Worm (Caenorhabditis elegans): ENCODE measurements around the gene ZK380.4.
A peak's percentile ranks its signal among the peaks of the same experiment; 100 is the strongest.

ZK380.4 gene

DNA sequence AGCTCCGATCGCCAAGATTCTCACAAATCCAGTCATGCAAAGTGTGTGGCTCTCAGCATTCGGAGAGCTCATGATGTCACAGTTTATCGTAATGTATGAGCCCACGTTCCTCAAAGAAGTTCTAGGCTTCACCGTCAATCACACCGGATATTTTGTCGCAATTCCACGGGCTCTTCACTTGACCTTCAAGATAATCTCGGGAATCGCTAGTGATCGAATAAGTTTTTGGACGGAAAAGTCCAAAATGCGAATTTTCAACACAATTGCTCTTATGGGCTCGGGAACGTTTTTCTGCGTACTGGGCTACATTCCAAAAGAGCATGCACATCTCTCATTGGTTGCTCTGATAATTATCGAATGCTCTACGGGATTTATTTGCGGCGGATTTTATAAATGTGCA, 28.7 kb downstream of the ZK380.4 start:
- TF ChIP-seq ztf-11 (tag; optimal IDR thresholded peaks at IDR 0.05) (no peak), ham-2 (GFP tag; optimal IDR thresholded peaks at IDR 0.05) (no peak), elt-3 (tag; optimal IDR thresholded peaks at IDR 0.05) (no peak), hlh-1 (tag; optimal IDR thresholded peaks at IDR 0.05) (no peak), zip-8 (tag; optimal IDR thresholded peaks at IDR 0.05) (no peak), bed-3 (GFP tag; optimal IDR thresholded peaks at IDR 0.05) (no peak), unc-120 (tag; optimal IDR thresholded peaks at IDR 0.05; ENCODE audit: poor library complexity, severe bottlenecking) (no peak), snpc-4 (tag; optimal IDR thresholded peaks at IDR 0.05) (no peak), mep-1 (tag; optimal IDR thresholded peaks at IDR 0.05) (no peak), ces-1 (GFP tag; optimal IDR thresholded peaks at IDR 0.05) (no peak), unc-39 (tag; optimal IDR thresholded peaks at IDR 0.05) (no peak), flh-1 (GFP tag; optimal IDR thresholded peaks at IDR 0.05) (no peak), nhr-28 (tag; optimal IDR thresholded peaks at IDR 0.05) (no peak), blmp-1 (tag; optimal IDR thresholded peaks at IDR 0.05) (no peak), sptf-1 (tag; optimal IDR thresholded peaks at IDR 0.05) (no peak), lsy-2 (tag; optimal IDR thresholded peaks at IDR 0.05) (no peak), M03D4.4 (tag; optimal IDR thresholded peaks at IDR 0.05) (no peak), nhr-76 (tag; optimal IDR thresholded peaks at IDR 0.05) (no peak), tbx-8 (GFP tag; optimal IDR thresholded peaks at IDR 0.05) (no peak)

DNA sequence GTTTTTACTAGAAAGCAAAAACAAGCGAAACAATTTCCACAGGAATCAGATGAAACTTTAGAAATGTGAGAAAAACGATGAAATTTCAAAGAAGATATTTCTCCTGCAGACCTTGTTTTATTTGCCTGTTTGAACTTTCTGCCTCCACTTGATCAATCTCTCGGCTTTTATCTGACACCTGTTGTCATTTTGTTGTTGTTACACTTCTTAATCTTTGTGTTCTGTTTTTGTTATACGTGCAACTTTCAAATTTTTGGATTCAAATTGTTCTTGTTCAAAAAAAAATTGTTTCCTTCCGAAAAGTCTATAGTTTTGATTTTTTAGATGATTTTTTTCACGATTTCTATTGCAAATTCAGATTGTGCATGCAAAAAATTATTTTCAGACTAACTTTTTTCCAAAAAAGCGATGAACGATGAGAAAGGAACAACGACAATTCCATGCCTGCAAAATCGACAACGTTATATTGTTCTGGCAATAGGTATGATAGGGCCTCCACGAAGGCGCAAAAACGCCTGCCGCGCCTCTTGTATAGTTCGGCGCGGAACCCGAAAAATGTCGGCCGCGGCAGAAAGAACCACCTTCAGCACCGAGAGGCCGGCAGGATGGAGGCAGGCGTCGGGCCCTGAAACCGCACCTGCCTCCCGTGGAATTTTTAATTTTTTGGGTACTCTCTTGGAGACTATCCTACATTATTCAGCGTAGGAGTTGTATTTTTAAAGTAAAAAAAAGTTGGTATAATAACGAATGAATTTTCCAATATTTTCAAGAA, 30.9 kb downstream of the ZK380.4 start, which contains the start of gene H11E01.2:
Gene H11E01.2 (plus strand): TSS at position 380 of the 772 bp plus-strand sequence.
- no peak for TF ChIP-seq elt-3 (tag; optimal IDR thresholded peaks at IDR 0.05)
- no peak for TF ChIP-seq tbx-8 (GFP tag; optimal IDR thresholded peaks at IDR 0.05)
- peak; percentile 40 for TF ChIP-seq hlh-1 (tag; optimal IDR thresholded peaks at IDR 0.05)
- no peak for TF ChIP-seq unc-62 (GFP tag; optimal IDR thresholded peaks at IDR 0.05)

DNA sequence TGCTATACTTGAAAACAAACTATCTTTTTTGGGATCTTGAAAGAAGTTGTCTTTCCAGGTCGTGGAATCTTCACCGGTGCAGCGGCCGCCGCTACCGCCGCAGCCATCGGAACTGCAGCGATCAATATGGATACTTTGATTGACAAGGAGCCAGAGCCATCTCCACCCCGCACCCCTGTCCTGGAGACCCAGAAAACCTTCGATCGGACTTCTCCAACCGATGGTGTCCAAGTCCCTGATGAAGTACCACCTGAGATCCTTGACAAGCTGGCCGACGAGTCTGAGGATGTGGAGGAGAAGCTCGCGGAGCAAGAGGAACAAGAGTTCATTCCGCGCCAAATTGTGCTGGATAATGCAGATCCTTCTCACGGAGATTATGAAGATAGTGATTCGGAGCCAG, 37.9 kb downstream of the ZK380.4 start:
- TF ChIP-seq sptf-1 (tag; optimal IDR thresholded peaks at IDR 0.05) (no peak), cnd-1 (tag; optimal IDR thresholded peaks at IDR 0.05) (no peak), hlh-1 (tag; optimal IDR thresholded peaks at IDR 0.05) (no peak), mep-1 (tag; optimal IDR thresholded peaks at IDR 0.05) (no peak), elt-3 (tag; optimal IDR thresholded peaks at IDR 0.05) (no peak), M03D4.4 (tag; optimal IDR thresholded peaks at IDR 0.05) (no peak), snpc-4 (tag; optimal IDR thresholded peaks at IDR 0.05) (no peak), zip-8 (tag; optimal IDR thresholded peaks at IDR 0.05) (no peak), ztf-11 (tag; optimal IDR thresholded peaks at IDR 0.05) (no peak), unc-39 (tag; optimal IDR thresholded peaks at IDR 0.05) (no peak), lin-32 (GFP tag; optimal IDR thresholded peaks at IDR 0.05) (no peak), mab-5 (tag; optimal IDR thresholded peaks at IDR 0.05) (no peak), lin-13 (tag; optimal IDR thresholded peaks at IDR 0.05) (no peak), unc-120 (tag; optimal IDR thresholded peaks at IDR 0.05; ENCODE audit: poor library complexity, severe bottlenecking) (no peak), ceh-83 (GFP tag; optimal IDR thresholded peaks at IDR 0.05) (no peak), tbx-8 (GFP tag; optimal IDR thresholded peaks at IDR 0.05) (no peak), unc-62 (GFP tag; optimal IDR thresholded peaks at IDR 0.05) (no peak), mls-2 (tag; optimal IDR thresholded peaks at IDR 0.05) (no peak)

DNA sequence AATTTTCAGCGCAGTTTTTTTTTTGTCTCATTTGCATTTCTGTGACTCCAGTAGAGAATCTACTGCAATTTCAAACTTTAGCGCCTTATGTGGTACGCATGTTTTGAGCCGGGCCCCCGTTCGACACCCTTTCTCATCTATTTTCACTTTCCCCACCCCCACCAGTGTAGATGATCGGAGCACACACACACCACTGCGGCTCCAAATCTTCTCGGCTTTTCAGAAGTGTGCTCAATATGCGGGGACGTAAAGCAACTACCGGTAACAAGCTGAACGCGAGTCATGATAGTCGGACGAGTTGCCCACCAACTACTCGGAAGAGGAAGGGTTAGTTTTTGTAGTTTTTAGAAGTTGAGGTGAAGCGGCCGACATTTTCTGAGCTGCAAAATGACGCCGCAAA, 38.8 kb downstream of the ZK380.4 start:
- TF ChIP-seq nhr-2 (tag; optimal IDR thresholded peaks at IDR 0.05) (no peak), lin-13 (tag; optimal IDR thresholded peaks at IDR 0.05) (no peak), bed-3 (GFP tag; optimal IDR thresholded peaks at IDR 0.05) (no peak), lsy-2 (tag; optimal IDR thresholded peaks at IDR 0.05) (no peak), elt-1 (tag; optimal IDR thresholded peaks at IDR 0.05; ENCODE audit: borderline replicate concordance, insufficient read depth) (no peak), mep-1 (tag; optimal IDR thresholded peaks at IDR 0.05) (no peak), sem-2 (GFP tag; optimal IDR thresholded peaks at IDR 0.05) (no peak), ztf-11 (tag; optimal IDR thresholded peaks at IDR 0.05) (no peak), mab-5 (tag; optimal IDR thresholded peaks at IDR 0.05) (no peak), blmp-1 (tag; optimal IDR thresholded peaks at IDR 0.05) (no peak), ceh-83 (GFP tag; optimal IDR thresholded peaks at IDR 0.05) (no peak), flh-1 (GFP tag; optimal IDR thresholded peaks at IDR 0.05) (no peak), unc-62 (GFP tag; optimal IDR thresholded peaks at IDR 0.05) (no peak), nhr-28 (tag; optimal IDR thresholded peaks at IDR 0.05) (no peak), unc-120 (tag; optimal IDR thresholded peaks at IDR 0.05; ENCODE audit: poor library complexity, severe bottlenecking) (no peak)

DNA sequence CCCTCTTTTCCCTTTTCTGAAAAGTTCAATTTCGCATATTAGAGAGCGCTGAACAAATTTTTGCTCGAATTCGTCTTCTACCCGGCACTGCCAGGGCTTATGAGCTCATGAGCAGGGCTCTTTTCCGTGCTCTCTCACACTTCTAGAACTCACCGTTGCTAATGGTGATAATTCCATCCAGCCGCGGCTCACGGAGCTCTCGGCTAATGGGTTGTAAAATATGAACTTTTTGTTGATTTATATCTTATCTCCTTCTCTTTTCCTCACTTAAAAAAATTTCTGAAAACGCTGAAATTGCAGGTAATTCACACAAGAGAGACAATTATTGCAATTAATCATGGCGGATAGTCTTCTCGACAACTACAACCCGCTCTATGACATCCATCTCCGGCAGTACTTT, 47.2 kb downstream of the ZK380.4 start, which contains the start of gene H11E01.3:
Gene H11E01.3 (plus strand): TSS at position 301 of the 400 bp plus-strand sequence.
- TF ChIP-seq cnd-1 (tag; optimal IDR thresholded peaks at IDR 0.05) (no peak), mab-5 (tag; optimal IDR thresholded peaks at IDR 0.05) (no peak), M03D4.4 (tag; optimal IDR thresholded peaks at IDR 0.05) (no peak), nhr-237 (tag; optimal IDR thresholded peaks at IDR 0.05) (no peak), ceh-43 (GFP tag; optimal IDR thresholded peaks at IDR 0.05) (no peak), sptf-1 (tag; optimal IDR thresholded peaks at IDR 0.05) (no peak)
